Worm (Caenorhabditis elegans) whole organism, midembryonic: Measurements from ENCODE around the gene pgam-5.

Experiments used
- med-1 ChIP-seq: sonication (generic microtip); optimal IDR thresholded peaks from 2 replicates; lab custom pipeline; 2017; ENCODE audit warnings: missing genetic modification characterization, mild to moderate bottlenecking, missing compliant biosample characterization, antibody characterized with exemption, missing genetic modification reagents; ENCODE audit not compliant: insufficient read depth
- ztf-23 ChIP-seq: fragments of 200-800 bp; sonication (Bioruptor generic); IDR thresholded peaks from 2 replicates; pipeline ENCODE4 v1.3.6; 2022; ENCODE audit warnings: missing genetic modification reagents, missing genetic modification characterization, missing compliant biosample characterization

DNA sequence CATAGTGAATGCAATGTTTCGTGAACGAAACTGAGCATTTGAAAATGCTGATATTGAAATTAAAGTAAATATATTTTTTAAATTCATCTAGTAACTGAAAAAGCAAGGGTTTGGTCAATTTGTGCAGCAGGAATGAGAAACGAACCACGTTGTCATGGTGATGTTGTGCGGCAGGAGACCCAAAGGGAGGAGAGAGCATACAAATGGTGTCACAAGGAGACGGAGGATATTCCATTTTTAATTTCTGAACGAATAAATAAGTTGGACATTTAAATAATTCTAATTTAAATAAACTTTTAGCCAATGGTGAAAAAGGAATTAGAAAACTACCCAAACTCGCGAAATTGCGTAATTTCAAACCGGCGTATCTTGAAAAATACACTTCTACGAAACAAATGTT, 15.0 kb downstream of the pgam-5 start, which contains the start of gene mks-3:
- no peak for TF ChIP-seq med-1 (GFP tag; lab: Kevin White, UChicago)
- TF ChIP-seq ztf-23 (GFP tag; lab: Robert Waterston, UW), result no peak
